Worm (Caenorhabditis elegans) whole organism, late embryonic: ENCODE results near the gene irld-48.

ENCODE experiments used
- ama-1 ChIP-seq: fragments of 150-350 bp; optimal IDR thresholded peaks from 2 replicates; lab custom pipeline; 2014
- ceh-19 ChIP-seq: fragments of 200-800 bp; sonication (Bioruptor generic); optimal IDR thresholded peaks from 2 replicates; lab custom pipeline; 2018; ENCODE audit warnings: mild to moderate bottlenecking, missing genetic modification characterization, missing compliant biosample characterization
- ceh-30 ChIP-seq: fragments of 150-350 bp; optimal IDR thresholded peaks from 2 replicates; lab custom pipeline; 2014; ENCODE audit warnings: missing biosample characterization, missing genetic modification characterization
- fkh-6 ChIP-seq: sonication (generic microtip); optimal IDR thresholded peaks from 2 replicates; lab custom pipeline; 2016; ENCODE audit warnings: missing genetic modification characterization, missing compliant biosample characterization
- hlh-8 ChIP-seq: sonication (generic microtip); optimal IDR thresholded peaks from 2 replicates; lab custom pipeline; 2016; ENCODE audit warnings: missing genotype, missing genetic modification characterization, missing compliant biosample characterization
- nhr-11 ChIP-seq: fragments of 150-350 bp; optimal IDR thresholded peaks from 2 replicates; lab custom pipeline; 2014; ENCODE audit warnings: missing biosample characterization, missing genetic modification characterization
- sox-4 ChIP-seq: sonication (generic microtip); optimal IDR thresholded peaks from 2 replicates; lab custom pipeline; 2017; ENCODE audit warnings: mild to moderate bottlenecking, missing genetic modification characterization, inconsistent platforms, missing compliant biosample characterization
- unc-86 ChIP-seq: sonication (generic microtip); optimal IDR thresholded peaks from 2 replicates; lab custom pipeline; 2016; ENCODE audit warnings: missing genetic modification characterization, missing compliant biosample characterization
- ztf-16 ChIP-seq: sonication (generic microtip); optimal IDR thresholded peaks from 2 replicates; lab custom pipeline; 2017; ENCODE audit warnings: missing genetic modification characterization, missing compliant biosample characterization

DNA sequence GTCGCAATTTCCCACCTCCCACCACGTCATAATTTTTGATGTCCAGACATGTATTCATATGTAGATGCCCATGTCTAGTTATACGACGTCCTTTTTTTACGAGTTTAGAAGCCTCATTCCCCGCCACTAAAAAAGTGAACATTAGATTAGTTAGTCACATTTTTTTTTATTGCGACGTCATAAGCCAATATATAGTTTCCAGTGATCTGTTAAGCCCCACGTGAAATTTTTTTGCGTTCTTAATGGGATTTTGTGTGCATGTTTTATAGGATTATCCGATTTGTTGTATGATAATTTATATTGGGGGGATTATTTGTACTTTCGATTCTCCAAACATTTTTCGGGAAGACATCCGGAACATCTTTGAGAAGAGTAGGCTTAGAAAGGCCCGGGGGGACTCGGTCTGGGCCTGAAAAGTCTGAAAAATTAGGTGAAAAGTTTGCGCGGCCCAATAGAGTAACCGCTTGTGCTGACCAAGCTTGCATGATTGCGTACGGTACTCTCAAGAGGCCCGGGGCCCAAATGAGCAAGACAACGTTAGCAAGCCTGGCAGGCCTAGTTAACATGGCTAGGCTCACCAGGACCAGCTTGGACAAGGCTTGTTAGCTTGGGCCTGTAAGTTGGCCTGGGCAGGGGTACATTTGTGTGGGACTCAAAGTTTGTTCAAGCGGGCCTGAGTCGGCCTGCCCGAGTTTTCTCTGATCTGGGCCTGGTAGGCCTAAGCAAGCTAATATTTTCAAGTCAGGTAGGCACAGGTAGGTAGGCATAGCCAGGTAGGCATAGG, 9.5 kb downstream of the irld-48 start:
- no peak for TF ChIP-seq ceh-30
- TF ChIP-seq ztf-16 (tag; lab: Kevin White, UChicago): no peak
- TF ChIP-seq ceh-19 (GFP tag; lab: Kevin White, UChicago): no peak
- no peak for TF ChIP-seq ama-1 (lab: Kevin White, UChicago)
- TF ChIP-seq nhr-11 (tag; lab: Kevin White, UChicago): no peak
- no peak for TF ChIP-seq sox-4 (tag; lab: Kevin White, UChicago)
- no peak for TF ChIP-seq fkh-6
- no peak for TF ChIP-seq hlh-8 (tag; lab: Kevin White, UChicago)
- TF ChIP-seq unc-86 (tag; lab: Kevin White, UChicago): no peak
